Worm (Caenorhabditis elegans): ENCODE measurements around the gene ben-1.

ce11 chrIII:3488224-3488623, 53.2 kb downstream of the ben-1 start, which contains the start of gene C34C12.7:
- TF ChIP-seq tab-1 (GFP tag; IDR thresholded peaks at IDR 0.05) = no peak
- TF ChIP-seq ztf-29 (GFP tag; IDR thresholded peaks at IDR 0.05) = no peak
- TF ChIP-seq T22C8.4 (GFP tag; IDR thresholded peaks at IDR 0.05) = no peak
- TF ChIP-seq flt-1 (GFP tag; IDR thresholded peaks at IDR 0.05) = no peak
- TF ChIP-seq klf-2 (GFP tag; conservative IDR thresholded peaks at IDR 0.05) = no peak

Data from whole organism, midembryonic.